Worm (Caenorhabditis elegans): ENCODE data around the gene tmem-131.
"Not testable (repeated sequence)": the region's sequence is repeated elsewhere in the genome, so short reads cannot be mapped to it uniquely, and the experiment has no call there.

Gene tmem-131

ce11 chrIII:4984444-4985086 lies 13.4 kb downstream of the tmem-131 start, which contains the start of gene C27F2.7 (continued):
- TF ChIP-seq Y79H2A.3 (GFP tag; conservative IDR thresholded peaks at IDR 0.05) (peak; percentile 73; the same call in 1 of the 2 replicates), nhr-120 (GFP tag; IDR thresholded peaks at IDR 0.05) (no peak), F33H1.4 (GFP tag; IDR thresholded peaks at IDR 0.05) (peak; percentile 76), K12H6.12 (tag; optimal IDR thresholded peaks at IDR 0.05) (no peak), ztf-28 (GFP tag; IDR thresholded peaks at IDR 0.05) (no peak), nhr-80 (tag; optimal IDR thresholded peaks at IDR 0.05) (no peak), lin-35 (GFP tag; optimal IDR thresholded peaks at IDR 0.05) (no peak), dpl-1 (GFP tag; optimal IDR thresholded peaks at IDR 0.05) (peak; percentile 47), B0019.2 (GFP tag; conservative IDR thresholded peaks at IDR 0.05) (peak; percentile 68; the same call in 1 of the 2 replicates), nfya-2 (GFP tag; IDR thresholded peaks at IDR 0.05) (peak; percentile 92), Y56A3A.18 (GFP tag; IDR thresholded peaks at IDR 0.05) (no peak), F49E8.2 (tag; optimal IDR thresholded peaks at IDR 0.05; ENCODE audit: insufficient read depth) (peak; percentile 72), ceh-79 (tag; optimal IDR thresholded peaks at IDR 0.05) (no peak), tbp1 (GFP tag; optimal IDR thresholded peaks at IDR 0.05) (peak; percentile 41), unc-130 (GFP tag; optimal IDR thresholded peaks at IDR 0.05) (peak; percentile 45)

ce11 chrIII:4983961-4984360 lies 14.0 kb downstream of the tmem-131 start:
- TF ChIP-seq K12H6.12 (tag; optimal IDR thresholded peaks at IDR 0.05), result no peak
- no peak for TF ChIP-seq ceh-27 (GFP tag; optimal IDR thresholded peaks at IDR 0.05)
- no peak for TF ChIP-seq Y95B8A.8 (GFP tag; IDR thresholded peaks at IDR 0.05)
- no peak for TF ChIP-seq B0035.1 (tag; optimal IDR thresholded peaks at IDR 0.05)
- no peak for TF ChIP-seq ztf-25 (GFP tag; IDR thresholded peaks at IDR 0.05)
- no peak for TF ChIP-seq nhr-179 (tag; optimal IDR thresholded peaks at IDR 0.05)
- no peak for TF ChIP-seq aptf-2 (GFP tag; conservative IDR thresholded peaks at IDR 0.05)
- TF ChIP-seq sptf-2 (GFP tag; optimal IDR thresholded peaks at IDR 0.05), result no peak
- TF ChIP-seq sea-2 (GFP tag; IDR thresholded peaks at IDR 0.05), result no peak
- no peak for TF ChIP-seq dpff-1 (tag; optimal IDR thresholded peaks at IDR 0.05)
- TF ChIP-seq atf-7 (tag; optimal IDR thresholded peaks at IDR 0.05), result no peak
- no peak for TF ChIP-seq bed-1 (GFP tag; IDR thresholded peaks at IDR 0.05)
- no peak for TF ChIP-seq snpc-3.4 (tag; optimal IDR thresholded peaks at IDR 0.05)
- no peak for TF ChIP-seq rec-8 (tag; optimal IDR thresholded peaks at IDR 0.05)
- no peak for TF ChIP-seq snpc-4 (GFP tag; optimal IDR thresholded peaks at IDR 0.05)
- TF ChIP-seq snpc-4 (tag; optimal IDR thresholded peaks at IDR 0.05), result no peak
- TF ChIP-seq rcor-1 (GFP tag; IDR thresholded peaks at IDR 0.05), result no peak
- no peak for TF ChIP-seq ceh-79 (tag; optimal IDR thresholded peaks at IDR 0.05)

- not testable (repeated sequence) for TF ChIP-seq ceh-58 (GFP tag; IDR thresholded peaks at IDR 0.05); ets-4 (GFP tag; optimal IDR thresholded peaks at IDR 0.05); mxl-1 (tag; optimal IDR thresholded peaks at IDR 0.05)
Observed at ce11 chrIII:4980367-4980766, 17.6 kb downstream of the tmem-131 start, which contains the start of gene C27F2.6. Gene C27F2.6, minus strand, starts transcription at chrIII:4980467.

- TF ChIP-seq lag-1 (GFP tag; IDR thresholded peaks at IDR 0.05), result no peak
- TF ChIP-seq akir-1 (GFP tag; optimal IDR thresholded peaks at IDR 0.05), result no peak
- TF ChIP-seq Y79H2A.3 (GFP tag; conservative IDR thresholded peaks at IDR 0.05), result no peak
- TF ChIP-seq ztf-22 (GFP tag; optimal IDR thresholded peaks at IDR 0.05), result no peak
- no peak for TF ChIP-seq F33H1.4 (GFP tag; IDR thresholded peaks at IDR 0.05)
- TF ChIP-seq lir-1 (GFP tag; conservative IDR thresholded peaks at IDR 0.05), result no peak
- TF ChIP-seq ztf-26 (tag; optimal IDR thresholded peaks at IDR 0.05), result no peak
- no peak for TF ChIP-seq gei-17 (GFP tag; optimal IDR thresholded peaks at IDR 0.05)
- no peak for TF ChIP-seq madf-3 (GFP tag; IDR thresholded peaks at IDR 0.05)
Observed at ce11 chrIII:4968146-4968545, 29.8 kb downstream of the tmem-131 start.
